Worm (Caenorhabditis elegans) whole organism, early embryonic: ENCODE results near the gene ntl-9.

Source experiments
- B0310.2 ChIP-seq: sonication (generic microtip); optimal IDR thresholded peaks from 2 replicates; lab custom pipeline; 2016; ENCODE audit warnings: mild to moderate bottlenecking, missing genetic modification characterization, missing compliant biosample characterization
- F13C5.2 ChIP-seq: sonication (generic microtip); optimal IDR thresholded peaks from 2 replicates; lab custom pipeline; 2017; ENCODE audit warnings: mild to moderate bottlenecking, missing genetic modification characterization, inconsistent platforms, missing compliant biosample characterization
- aly-1 ChIP-seq: sonication (generic microtip); optimal IDR thresholded peaks from 2 replicates; lab custom pipeline; 2016; ENCODE audit warnings: missing genetic modification characterization, missing compliant biosample characterization
- ama-1 ChIP-seq: fragments of 150-350 bp; optimal IDR thresholded peaks from 2 replicates; lab custom pipeline; 2014
- ceh-13 ChIP-seq: fragments of 200-800 bp; sonication (Bioruptor generic); optimal IDR thresholded peaks from 2 replicates; lab custom pipeline; 2018; ENCODE audit warnings: mild to moderate bottlenecking, missing genetic modification characterization, missing compliant biosample characterization
- ceh-36 ChIP-seq: sonication (generic microtip); optimal IDR thresholded peaks from 2 replicates; lab custom pipeline; 2016; ENCODE audit warnings: missing genetic modification characterization, inconsistent platforms, missing compliant biosample characterization
- ets-7 ChIP-seq: sonication (generic microtip); optimal IDR thresholded peaks from 2 replicates; lab custom pipeline; 2016; ENCODE audit warnings: missing genotype, missing genetic modification characterization, missing compliant biosample characterization
- flt-1 ChIP-seq: fragments of 200-800 bp; sonication (Bioruptor generic); IDR thresholded peaks from 2 replicates; pipeline ENCODE4 v1.3.6; 2022; ENCODE audit warnings: missing genetic modification characterization, missing compliant biosample characterization
- hmbx-1 ChIP-seq: sonication (generic microtip); optimal IDR thresholded peaks from 2 replicates; lab custom pipeline; 2016; ENCODE audit warnings: mild to moderate bottlenecking, missing genetic modification characterization, missing compliant biosample characterization
- hmg-4 ChIP-seq: fragments of 200-800 bp; sonication (Bioruptor generic); optimal IDR thresholded peaks from 2 replicates; lab custom pipeline; 2018; ENCODE audit warnings: mild to moderate bottlenecking, missing genetic modification characterization, missing compliant biosample characterization
- hnd-1 ChIP-seq: sonication (generic microtip); optimal IDR thresholded peaks from 2 replicates; lab custom pipeline; 2016; ENCODE audit warnings: missing genetic modification characterization, missing compliant biosample characterization
- pes-1 ChIP-seq: fragments of 200-800 bp; sonication (Bioruptor generic); IDR thresholded peaks from 2 replicates; pipeline ENCODE4 v1.3.6; 2022; ENCODE audit warnings: missing genetic modification reagents, missing genetic modification characterization, missing compliant biosample characterization
- scrt-1 ChIP-seq: fragments of 200-800 bp; sonication (Bioruptor generic); IDR thresholded peaks from 2 replicates; pipeline ENCODE4 v1.3.6; 2022; ENCODE audit warnings: missing genetic modification characterization, missing compliant biosample characterization
- sea-1 ChIP-seq: fragments of 200-800 bp; sonication (Bioruptor generic); conservative IDR thresholded peaks from 2 replicates; pipeline ENCODE4 v1.3.6; 2022; ENCODE audit warnings: missing genetic modification characterization, missing compliant biosample characterization
- tbx-11 ChIP-seq: fragments of 200-800 bp; sonication (Bioruptor generic); IDR thresholded peaks from 2 replicates; pipeline ENCODE4 v1.3.6; 2022; ENCODE audit warnings: missing genetic modification characterization, missing compliant biosample characterization
- tbx-37 ChIP-seq: fragments of 200-800 bp; sonication (Bioruptor generic); conservative IDR thresholded peaks from 2 replicates; pipeline ENCODE4 v1.3.6; 2022; ENCODE audit warnings: missing genetic modification reagents, missing genetic modification characterization, missing compliant biosample characterization
- tra-4 ChIP-seq: sonication (generic microtip); optimal IDR thresholded peaks from 2 replicates; lab custom pipeline; 2017; ENCODE audit warnings: missing genetic modification characterization, missing compliant biosample characterization

The ntl-9 gene

DNA sequence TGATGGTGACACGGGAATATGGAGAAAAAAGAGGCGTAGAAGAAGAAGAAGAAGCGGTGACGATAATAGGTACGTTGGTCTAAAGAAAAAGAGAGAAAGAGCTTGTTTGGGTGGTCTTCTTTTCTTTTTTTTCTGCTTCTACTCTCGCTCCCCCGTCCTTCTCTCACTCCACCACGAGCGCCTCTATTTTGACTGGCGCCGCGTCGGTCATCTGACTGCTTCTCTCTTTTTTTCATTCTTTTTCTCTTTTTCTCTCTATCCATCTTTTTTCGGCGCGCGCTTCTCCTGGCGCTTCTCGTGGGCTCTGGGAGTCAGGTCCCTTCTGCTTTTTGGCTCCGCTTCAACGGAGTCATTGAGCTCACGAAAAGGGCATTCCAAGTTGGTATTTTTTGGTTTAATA is 6.0 kb downstream of the ntl-9 start:
- TF ChIP-seq tra-4 = no peak
- TF ChIP-seq pes-1 (GFP tag; lab: Robert Waterston, UW) = no peak
- no peak for TF ChIP-seq hmbx-1 (tag; lab: Kevin White, UChicago)
- no peak for TF ChIP-seq ets-7 (tag; lab: Kevin White, UChicago)
- no peak for TF ChIP-seq tbx-37
- no peak for TF ChIP-seq hnd-1 (tag; lab: Kevin White, UChicago)

ce11 chrIII:4951210-4951609 is 6.9 kb downstream of the ntl-9 start:
- TF ChIP-seq F13C5.2 (no peak), hmbx-1 (tag; lab: Kevin White, UChicago) (no peak), ceh-36 (tag; lab: Kevin White, UChicago) (no peak)

DNA sequence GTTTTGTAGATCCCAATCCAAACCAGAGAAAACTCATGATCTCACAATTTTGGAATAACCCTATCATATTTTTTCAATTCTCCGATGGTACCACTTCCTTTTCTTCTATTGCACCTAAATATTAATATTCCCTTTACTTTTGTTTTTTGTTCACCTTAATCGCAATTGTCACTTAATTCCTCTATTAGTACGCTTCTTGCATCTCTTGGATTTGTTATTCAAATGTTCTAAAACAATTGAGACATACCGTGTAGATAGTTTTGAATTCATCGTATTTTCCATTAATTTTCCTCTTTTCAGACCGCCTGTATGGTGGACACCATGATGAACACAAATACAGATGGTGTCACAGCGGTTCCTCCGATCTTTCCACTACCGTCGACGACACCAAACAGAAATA is 7.5 kb downstream of the ntl-9 start, which contains the start of gene flh-2:
flh-2 (plus strand) TSS at position 301 of the 400 bp plus-strand sequence.
- TF ChIP-seq ama-1 (lab: Kevin White, UChicago) = no peak
- TF ChIP-seq pes-1 (GFP tag; lab: Robert Waterston, UW) = no peak
- no peak for TF ChIP-seq ets-7 (tag; lab: Kevin White, UChicago)
- TF ChIP-seq aly-1 = no peak
- no peak for TF ChIP-seq sea-1 (GFP tag; lab: Robert Waterston, UW)
- no peak for TF ChIP-seq hnd-1 (tag; lab: Kevin White, UChicago)
- TF ChIP-seq tbx-37 = no peak
- no peak for TF ChIP-seq scrt-1
- no peak for TF ChIP-seq hmbx-1 (tag; lab: Kevin White, UChicago)
- no peak for TF ChIP-seq ceh-36 (tag; lab: Kevin White, UChicago)
- TF ChIP-seq flt-1 = no peak
- no peak for TF ChIP-seq B0310.2 (tag; lab: Kevin White, UChicago)
- no peak for TF ChIP-seq ceh-13 (GFP tag; lab: Kevin White, UChicago)
- no peak for TF ChIP-seq tbx-11
- TF ChIP-seq F13C5.2 = no peak
- no peak for TF ChIP-seq hmg-4 (GFP tag; lab: Kevin White, UChicago)
- no peak for TF ChIP-seq tra-4

DNA sequence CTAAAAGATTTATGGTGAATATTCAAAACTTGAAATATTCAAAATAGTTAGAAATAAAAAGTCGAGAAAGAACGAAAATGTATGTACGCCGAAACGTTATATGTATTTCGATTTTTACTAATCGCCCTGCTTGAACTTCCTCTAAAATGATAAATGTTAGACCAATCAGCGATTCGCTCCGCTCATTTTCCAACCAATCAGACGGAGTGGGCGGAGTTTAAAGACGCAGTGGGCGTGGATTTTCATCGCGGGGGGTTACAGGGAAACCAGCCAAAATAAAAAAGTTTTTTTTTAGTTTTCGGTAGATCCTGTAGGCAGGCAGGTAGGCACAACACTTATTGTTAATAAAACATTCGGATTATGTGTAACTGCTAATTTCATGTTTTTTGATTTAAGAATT is 8.7 kb downstream of the ntl-9 start:
- no peak for TF ChIP-seq sea-1 (GFP tag; lab: Robert Waterston, UW)
- TF ChIP-seq pes-1 (GFP tag; lab: Robert Waterston, UW) = no peak
- no peak for TF ChIP-seq hmg-4 (GFP tag; lab: Kevin White, UChicago)
- no peak for TF ChIP-seq hnd-1 (tag; lab: Kevin White, UChicago)
- no peak for TF ChIP-seq tbx-11
- TF ChIP-seq tbx-37 = no peak

ce11 chrIII:4956566-4956965 is 12.3 kb downstream of the ntl-9 start, which contains the start of gene C26E6.1:
Gene C26E6.1 (plus strand): TSS chrIII:4956866.
- TF ChIP-seq tbx-11 (no peak), B0310.2 (tag; lab: Kevin White, UChicago) (no peak), hmg-4 (GFP tag; lab: Kevin White, UChicago) (no peak), hmbx-1 (tag; lab: Kevin White, UChicago) (no peak), sea-1 (GFP tag; lab: Robert Waterston, UW) (no peak), flt-1 (no peak), scrt-1 (no peak)

DNA sequence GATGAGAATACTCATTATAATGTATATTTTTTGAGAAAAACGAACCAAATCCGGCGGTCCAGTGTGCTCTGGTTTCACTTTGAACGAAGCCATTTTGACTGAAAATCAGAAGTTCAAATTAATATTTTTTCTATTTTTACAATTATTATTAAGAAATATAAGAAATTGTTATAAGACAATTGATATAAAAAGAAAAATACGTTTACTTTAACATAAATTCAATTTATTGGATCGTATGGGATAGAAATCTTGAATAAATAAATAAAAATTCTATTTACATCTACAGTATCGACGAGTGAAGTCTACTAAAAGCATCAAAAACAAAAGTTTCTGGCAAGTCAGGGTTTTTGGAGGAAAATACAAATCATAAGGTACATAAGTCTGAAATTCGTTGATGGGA is 15.9 kb downstream of the ntl-9 start, which contains the start of gene C27F2.4:
C27F2.4 (minus strand) TSS at position 101 of the 400 bp plus-strand sequence.
- TF ChIP-seq flt-1 (no peak), tbx-11 (no peak), tbx-37 (no peak), scrt-1 (no peak), ceh-13 (GFP tag; lab: Kevin White, UChicago) (no peak), hmbx-1 (tag; lab: Kevin White, UChicago) (no peak), hmg-4 (GFP tag; lab: Kevin White, UChicago) (no peak), sea-1 (GFP tag; lab: Robert Waterston, UW) (no peak), pes-1 (GFP tag; lab: Robert Waterston, UW) (no peak), tra-4 (no peak), hnd-1 (tag; lab: Kevin White, UChicago) (no peak), aly-1 (no peak), B0310.2 (tag; lab: Kevin White, UChicago) (no peak), F13C5.2 (no peak), ets-7 (tag; lab: Kevin White, UChicago) (no peak), ama-1 (lab: Kevin White, UChicago) (no peak), ceh-36 (tag; lab: Kevin White, UChicago) (no peak)

ce11 chrIII:4961281-4961680 is 17.0 kb downstream of the ntl-9 start:
- TF ChIP-seq hmg-4 (GFP tag; lab: Kevin White, UChicago) = no peak
- TF ChIP-seq hnd-1 (tag; lab: Kevin White, UChicago) = no peak
- no peak for TF ChIP-seq aly-1
- no peak for TF ChIP-seq ets-7 (tag; lab: Kevin White, UChicago)
- TF ChIP-seq B0310.2 (tag; lab: Kevin White, UChicago) = no peak

- TF ChIP-seq flt-1 (no peak), ceh-36 (tag; lab: Kevin White, UChicago) (no peak), hmg-4 (GFP tag; lab: Kevin White, UChicago) (no peak), hmbx-1 (tag; lab: Kevin White, UChicago) (no peak), aly-1 (no peak), ets-7 (tag; lab: Kevin White, UChicago) (no peak)
Measured at ce11 chrIII:4962393-4962792, 18.1 kb downstream of the ntl-9 start, which contains the start of gene vps-22. Gene vps-22 (minus strand): TSS chrIII:4962493.

- 0 out of 2 replicates have a peak, but pooled peaks have one; percentile 5 for TF ChIP-seq tbx-11
- peak; percentile 91 for TF ChIP-seq F13C5.2
- TF ChIP-seq ets-7 (tag; lab: Kevin White, UChicago) = peak; percentile 1
- 0 out of 2 replicates have a peak, but pooled peaks have one; percentile 14 for TF ChIP-seq sea-1 (GFP tag; lab: Robert Waterston, UW)
- TF ChIP-seq ceh-13 (GFP tag; lab: Kevin White, UChicago) = no peak
- no peak for TF ChIP-seq flt-1
- TF ChIP-seq aly-1 = no peak
- TF ChIP-seq pes-1 (GFP tag; lab: Robert Waterston, UW) = peak; percentile 67
- TF ChIP-seq hnd-1 (tag; lab: Kevin White, UChicago) = no peak
Measured at ce11 chrIII:4962886-4963285, 18.6 kb downstream of the ntl-9 start, which contains the start of gene C27F2.9. Gene C27F2.9 (minus strand): TSS chrIII:4963044.
